Worm (Caenorhabditis elegans): ENCODE data around the gene T25B9.5.
"Not testable (repeated sequence)": the region's sequence is repeated elsewhere in the genome, so short reads cannot be mapped to it uniquely, and the experiment has no call there.

T25B9.5 gene

ce11 chrIV:10764206-10764605, 9.6 kb upstream of the T25B9.5 start, which contains the start of gene T25B9.11:
Gene T25B9.11, plus strand, starts transcription at chrIV:10764506.
- TF ChIP-seq ctbp-1 (GFP tag; IDR thresholded peaks at IDR 0.05) (no peak), dve-1 (tag; optimal IDR thresholded peaks at IDR 0.05; ENCODE audit: insufficient read depth) (no peak), nhr-42 (GFP tag; IDR thresholded peaks at IDR 0.05) (no peak), nhr-6 (tag; optimal IDR thresholded peaks at IDR 0.05) (no peak), ceh-62 (tag; optimal IDR thresholded peaks at IDR 0.05) (no peak), madf-9 (GFP tag; conservative IDR thresholded peaks at IDR 0.05) (no peak), ceh-44 (GFP tag; IDR thresholded peaks at IDR 0.05) (no peak), lin-29 (GFP tag; IDR thresholded peaks at IDR 0.05) (no peak), zip-2 (tag; optimal IDR thresholded peaks at IDR 0.05) (no peak)

ce11 chrIV:10761344-10761743, 6.8 kb upstream of the T25B9.5 start, which contains the start of gene ugt-54:
Gene ugt-54, plus strand, starts transcription at chrIV:10761698.
- TF ChIP-seq nhr-102 (tag; optimal IDR thresholded peaks at IDR 0.05): peak; percentile 43
- peak; percentile 37 for TF ChIP-seq hlh-30 (tag; optimal IDR thresholded peaks at IDR 0.05; ENCODE audit: insufficient read depth)
- TF ChIP-seq sdz-12 (GFP tag; optimal IDR thresholded peaks at IDR 0.05): no peak
- TF ChIP-seq zfp-3 (GFP tag; conservative IDR thresholded peaks at IDR 0.05): no peak
- no peak for TF ChIP-seq ceh-32 (tag; optimal IDR thresholded peaks at IDR 0.05; ENCODE audit: poor library complexity)
- TF ChIP-seq pqm-1 (tag; optimal IDR thresholded peaks at IDR 0.05): peak; percentile 31
- no peak for TF ChIP-seq egl-27 (tag; optimal IDR thresholded peaks at IDR 0.05)
- no peak for TF ChIP-seq daf-8 (GFP tag; IDR thresholded peaks at IDR 0.05)
- TF ChIP-seq nhr-28 (tag; optimal IDR thresholded peaks at IDR 0.05): peak; percentile 68
- no peak for TF ChIP-seq ces-1 (GFP tag; optimal IDR thresholded peaks at IDR 0.05)
- TF ChIP-seq F44E2.7 (GFP tag; IDR thresholded peaks at IDR 0.05): no peak
- TF ChIP-seq snpc-4 (tag; optimal IDR thresholded peaks at IDR 0.05): no peak
- peak in 1 of 2 experiments; percentile 25 for TF ChIP-seq daf-16 (GFP tag; optimal IDR thresholded peaks at IDR 0.05)
- TF ChIP-seq daf-16 (tag; optimal IDR thresholded peaks at IDR 0.05): peak; percentile 93
- no peak for TF ChIP-seq R02D3.7 (tag; optimal IDR thresholded peaks at IDR 0.05)
- peak; percentile 72 for TF ChIP-seq dve-1 (tag; optimal IDR thresholded peaks at IDR 0.05; ENCODE audit: insufficient read depth)
- no peak for TF ChIP-seq mdt-29 (GFP tag; IDR thresholded peaks at IDR 0.05)
- TF ChIP-seq unc-39 (tag; optimal IDR thresholded peaks at IDR 0.05): no peak
- peak; percentile 63; the same call in 1 of the 2 replicates for TF ChIP-seq php-3 (GFP tag; IDR thresholded peaks at IDR 0.05)
- peak; percentile 80 for TF ChIP-seq hlh-11 (tag; optimal IDR thresholded peaks at IDR 0.05)
- peak; percentile 57 for TF ChIP-seq nhr-48 (tag; optimal IDR thresholded peaks at IDR 0.05)
- TF ChIP-seq daf-19 (GFP tag; conservative IDR thresholded peaks at IDR 0.05): no peak
- peak; percentile 84 for TF ChIP-seq dmd-6 (GFP tag; IDR thresholded peaks at IDR 0.05)

- TF ChIP-seq ceh-28 (tag; optimal IDR thresholded peaks at IDR 0.05): no peak
- no peak for TF ChIP-seq mdl-1 (tag; optimal IDR thresholded peaks at IDR 0.05)
- TF ChIP-seq mep-1 (tag; optimal IDR thresholded peaks at IDR 0.05): no peak
- no peak for TF ChIP-seq ZK546.5 (tag; optimal IDR thresholded peaks at IDR 0.05)
- no peak for TF ChIP-seq zip-2 (tag; optimal IDR thresholded peaks at IDR 0.05)
- no peak for TF ChIP-seq spr-1 (tag; optimal IDR thresholded peaks at IDR 0.05)
Observed at ce11 chrIV:10757616-10758193, 3.1 kb upstream of the T25B9.5 start, which contains the start of the genes T25B9.4 and T25B9.6. Gene T25B9.4, minus strand, starts transcription at chrIV:10757716. Gene T25B9.6, plus strand, starts transcription at chrIV:10758143.

ce11 chrIV:10751740-10752139, 2.8 kb downstream of the T25B9.5 start, which contains the start of gene T25B9.2:
Gene T25B9.2, minus strand, starts transcription at chrIV:10751840.
- not testable (repeated sequence) for TF ChIP-seq nhr-48 (tag; optimal IDR thresholded peaks at IDR 0.05); duxl-1 (tag; optimal IDR thresholded peaks at IDR 0.05; ENCODE audit: poor library complexity); ces-1 (GFP tag; optimal IDR thresholded peaks at IDR 0.05)

Data from whole organism, L4 larva.